Fruit fly (Drosophila melanogaster): ENCODE data around the gene CG33947.

DNA sequence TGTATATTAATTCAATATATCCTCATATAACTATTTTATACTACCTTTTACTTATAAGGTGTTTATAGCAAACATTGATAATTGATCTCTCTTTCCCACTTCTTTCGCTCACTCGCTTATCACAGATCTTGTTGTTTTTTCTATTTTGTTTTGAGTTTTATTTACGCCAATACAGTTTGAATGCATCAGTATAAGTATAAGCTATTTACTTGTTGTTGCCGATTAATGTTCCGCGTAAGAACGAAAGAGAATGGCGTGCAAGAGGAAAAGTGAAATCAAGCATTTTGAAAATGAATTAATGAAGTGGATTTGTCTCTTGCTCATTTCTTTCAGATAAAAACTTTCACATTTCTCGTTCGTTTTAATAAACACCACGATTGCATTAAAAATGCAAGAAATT, 12.7 kb upstream of the CG33947 start:
- TF ChIP-seq CG8478 (optimal IDR thresholded peaks at IDR 0.05) (no peak), CTCF (optimal IDR thresholded peaks at IDR 0.05) (no peak)
